Worm (Caenorhabditis elegans): ENCODE measurements around the gene sre-47.
"Not testable (repeated sequence)": the region's sequence is repeated elsewhere in the genome, so short reads cannot be mapped to it uniquely, and the experiment has no call there.

- not testable (repeated sequence) for TF ChIP-seq ets-4 (tag; optimal IDR thresholded peaks at IDR 0.05); hlh-6 (tag; optimal IDR thresholded peaks at IDR 0.05); ahr-1 (tag; optimal IDR thresholded peaks at IDR 0.05); ceh-30 (tag; optimal IDR thresholded peaks at IDR 0.05); fax-1 (tag; optimal IDR thresholded peaks at IDR 0.05); ama-1 (optimal IDR thresholded peaks at IDR 0.05); lin-11 (tag; optimal IDR thresholded peaks at IDR 0.05); tbx-2 (tag; optimal IDR thresholded peaks at IDR 0.05); pag-3 (tag; optimal IDR thresholded peaks at IDR 0.05; ENCODE audit: borderline replicate concordance); C08G9.2 (tag; optimal IDR thresholded peaks at IDR 0.05)
- TF ChIP-seq ceh-45 (GFP tag; IDR thresholded peaks at IDR 0.05), result 0 out of 2 replicates have a peak, but pooled peaks have one; percentile 11
- TF ChIP-seq pat-9 (tag; optimal IDR thresholded peaks at IDR 0.05), result peak; percentile 37
These were observed 35.2 kb upstream of the sre-47 start for ce11 chrII:14019625-14020024.

Measured in whole organism, late embryonic.